Worm (Caenorhabditis elegans) whole organism, L1 larva: ENCODE results near the gene clec-57.

Source experiments
- C16A3.4 ChIP-seq: fragments of 150-350 bp; optimal IDR thresholded peaks from 2 replicates; lab custom pipeline; 2014; ENCODE audit warnings: missing biosample characterization, missing genetic modification characterization
- C34B4.2 ChIP-seq: sonication (generic microtip); optimal IDR thresholded peaks from 2 replicates; lab custom pipeline; 2017; ENCODE audit warnings: mild to moderate bottlenecking, missing genetic modification characterization, missing compliant biosample characterization
- F16B12.6 ChIP-seq: fragments of 150-350 bp; optimal IDR thresholded peaks from 2 replicates; lab custom pipeline; 2014; ENCODE audit warnings: missing biosample characterization, missing genetic modification characterization
- Y116A8C.19 ChIP-seq: sonication (generic microtip); optimal IDR thresholded peaks from 2 replicates; lab custom pipeline; 2016; ENCODE audit warnings: missing compliant biosample characterization, missing genetic modification characterization, borderline replicate concordance
- aly-2 ChIP-seq: fragments of 150-350 bp; optimal IDR thresholded peaks from 2 replicates; lab custom pipeline; 2014; ENCODE audit warnings: missing biosample characterization, missing genetic modification characterization
- ama-1 ChIP-seq: fragments of 150-350 bp; optimal IDR thresholded peaks from 2 replicates; lab custom pipeline; 2014
- blmp-1 ChIP-seq: fragments of 150-350 bp; optimal IDR thresholded peaks from 2 replicates; lab custom pipeline; 2014; ENCODE audit warnings: missing biosample characterization, missing genetic modification characterization
- ceh-63 ChIP-seq: fragments of 200-800 bp; sonication (Bioruptor generic); optimal IDR thresholded peaks from 2 replicates; lab custom pipeline; 2018; ENCODE audit warnings: mild to moderate bottlenecking, missing genetic modification characterization, missing compliant biosample characterization
- ceh-8 ChIP-seq: fragments of 200-800 bp; sonication (Bioruptor generic); optimal IDR thresholded peaks from 2 replicates; lab custom pipeline; 2018; ENCODE audit warnings: mild to moderate bottlenecking, missing genetic modification characterization, moderate library complexity, missing compliant biosample characterization
- ceh-88 ChIP-seq: fragments of 200-800 bp; sonication (Bioruptor generic); IDR thresholded peaks from 2 replicates; pipeline ENCODE4 v1.3.6; 2022; ENCODE audit warnings: missing genetic modification characterization, missing compliant biosample characterization
- efl-1 ChIP-seq, 4 experiments: fragments of 150-350 bp; optimal IDR thresholded peaks in 3 of 4; peaks in 1 of 4; 1 replicate in 1 of 4; 2 replicates in 3 of 4; lab custom pipeline; 2014; ENCODE audit warnings: missing biosample characterization in 2 of 4, missing genetic modification characterization in 2 of 4, missing genetic modification reagents in 2 of 4
- egl-27 ChIP-seq, 2 experiments: fragments of 150-350 bp in 1 of 2; sonication (generic microtip); optimal IDR thresholded peaks; 3 replicates each; lab custom pipeline; 2017 to 2018; ENCODE audit warnings: missing biosample characterization in 2 of 2, missing genetic modification characterization in 2 of 2, missing genetic modification reagents in 2 of 2
- elt-2 ChIP-seq: sonication (generic microtip); optimal IDR thresholded peaks from 2 replicates; lab custom pipeline; 2016; ENCODE audit warnings: missing genetic modification characterization, mild to moderate bottlenecking, inconsistent platforms, missing compliant biosample characterization, missing genetic modification reagents
- elt-3 ChIP-seq, 6 experiments: fragments of 150-350 bp in 1 of 6; sonication (generic microtip); optimal IDR thresholded peaks; 2 replicates each; lab custom pipeline; 2017 to 2018; ENCODE audit warnings: missing biosample characterization in 6 of 6, missing genetic modification characterization in 6 of 6, inconsistent platforms in 1 of 6
- ets-5 ChIP-seq: fragments of 200-800 bp; sonication (Bioruptor generic); IDR thresholded peaks from 2 replicates; pipeline ENCODE4 v1.3.6; 2022; ENCODE audit warnings: missing genetic modification characterization, missing compliant biosample characterization
- fkh-10 ChIP-seq: sonication (generic microtip); optimal IDR thresholded peaks from 2 replicates; lab custom pipeline; 2017; ENCODE audit warnings: missing biosample characterization, missing genetic modification reagents, missing genetic modification characterization
- fos-1 ChIP-seq: fragments of 150-350 bp; optimal IDR thresholded peaks from 2 replicates; lab custom pipeline; 2014; ENCODE audit warnings: missing biosample characterization, missing genetic modification characterization
- hlh-4 ChIP-seq: sonication (generic microtip); optimal IDR thresholded peaks from 2 replicates; lab custom pipeline; 2016; ENCODE audit warnings: mild to moderate bottlenecking, missing genetic modification characterization, missing compliant biosample characterization
- hpl-2 ChIP-seq: fragments of 150-350 bp; optimal IDR thresholded peaks from 2 replicates; lab custom pipeline; 2014; ENCODE audit warnings: missing biosample characterization, missing genetic modification reagents, missing genetic modification characterization
- irx-1 ChIP-seq: sonication (generic microtip); optimal IDR thresholded peaks from 2 replicates; lab custom pipeline; 2016; ENCODE audit warnings: missing genetic modification characterization, missing compliant biosample characterization
- isw-1 ChIP-seq: fragments of 200-800 bp; sonication (Bioruptor generic); IDR thresholded peaks from 2 replicates; pipeline ENCODE4 v1.3.6; 2022; ENCODE audit warnings: missing genetic modification characterization, missing compliant biosample characterization
- lin-13 ChIP-seq: fragments of 150-350 bp; optimal IDR thresholded peaks from 2 replicates; lab custom pipeline; 2014; ENCODE audit warnings: missing biosample characterization, missing genetic modification reagents, missing genetic modification characterization
- lin-14 ChIP-seq: fragments of 200-800 bp; sonication (Bioruptor generic); optimal IDR thresholded peaks from 2 replicates; lab custom pipeline; 2018; ENCODE audit warnings: mild to moderate bottlenecking, missing genetic modification characterization, moderate library complexity, missing compliant biosample characterization
- lin-15B ChIP-seq: fragments of 150-350 bp; sonication (generic microtip); optimal IDR thresholded peaks from 3 replicates; lab custom pipeline; 2014; ENCODE audit warnings: missing biosample characterization, missing genetic modification characterization
- lin-35 ChIP-seq, 2 experiments: fragments of 150-350 bp; optimal IDR thresholded peaks; 2 replicates each; lab custom pipeline; 2014; ENCODE audit warnings: missing biosample characterization in 2 of 2, missing genetic modification characterization in 2 of 2, missing genetic modification reagents in 2 of 2
- lir-3 ChIP-seq: sonication (generic microtip); optimal IDR thresholded peaks from 2 replicates; lab custom pipeline; 2016; ENCODE audit warnings: mild to moderate bottlenecking, missing genetic modification characterization, moderate library complexity, missing compliant biosample characterization; ENCODE audit not compliant: poor library complexity
- lsy-2 ChIP-seq, 2 experiments: fragments of 150-350 bp; optimal IDR thresholded peaks; 2 replicates each; lab custom pipeline; 2014; ENCODE audit warnings: missing biosample characterization in 2 of 2, missing genetic modification characterization in 2 of 2
- mab-9 ChIP-seq: fragments of 200-800 bp; sonication (Bioruptor generic); IDR thresholded peaks from 2 replicates; pipeline ENCODE4 v1.3.6; 2022; ENCODE audit warnings: missing genetic modification reagents, missing genetic modification characterization, missing compliant biosample characterization
- mdl-1 ChIP-seq, 2 experiments: fragments of 150-350 bp; optimal IDR thresholded peaks; 2 replicates each; lab custom pipeline; 2014 to 2017; ENCODE audit warnings: missing biosample characterization in 2 of 2, missing genetic modification characterization in 2 of 2, inconsistent platforms in 1 of 2
- mep-1 ChIP-seq: fragments of 150-350 bp; optimal IDR thresholded peaks from 2 replicates; lab custom pipeline; 2014; ENCODE audit warnings: missing biosample characterization, missing genetic modification characterization
- nhr-19 ChIP-seq: fragments of 200-800 bp; sonication (Bioruptor generic); conservative IDR thresholded peaks from 2 replicates; pipeline ENCODE4 v1.3.6; 2022; ENCODE audit warnings: missing genetic modification characterization, missing compliant biosample characterization
- nhr-20 ChIP-seq: sonication (generic microtip); optimal IDR thresholded peaks from 2 replicates; lab custom pipeline; 2016; ENCODE audit warnings: mild to moderate bottlenecking, missing genetic modification characterization, missing compliant biosample characterization
- nhr-28 ChIP-seq: fragments of 150-350 bp; optimal IDR thresholded peaks from 2 replicates; lab custom pipeline; 2014; ENCODE audit warnings: missing biosample characterization, missing genetic modification characterization
- nhr-47 ChIP-seq: sonication (generic microtip); optimal IDR thresholded peaks from 2 replicates; lab custom pipeline; 2016; ENCODE audit warnings: mild to moderate bottlenecking, missing genetic modification characterization, moderate library complexity, missing compliant biosample characterization
- nhr-71 ChIP-seq: sonication (generic microtip); optimal IDR thresholded peaks from 2 replicates; lab custom pipeline; 2016; ENCODE audit warnings: mild to moderate bottlenecking, missing genetic modification characterization, moderate library complexity, missing compliant biosample characterization
- nhr-85 ChIP-seq: sonication (generic microtip); peaks from one replicate; lab custom pipeline; 2016; ENCODE audit warnings: missing genetic modification characterization, inconsistent platforms, missing compliant biosample characterization
- nhr-90 ChIP-seq: sonication (generic microtip); optimal IDR thresholded peaks from 2 replicates; lab custom pipeline; 2016; ENCODE audit warnings: mild to moderate bottlenecking, missing genetic modification characterization, missing compliant biosample characterization; ENCODE audit not compliant: poor library complexity
- pag-3 ChIP-seq: sonication (generic microtip); optimal IDR thresholded peaks from 2 replicates; lab custom pipeline; 2017; ENCODE audit warnings: missing genetic modification characterization, mild to moderate bottlenecking, missing compliant biosample characterization, antibody characterized with exemption, borderline replicate concordance; ENCODE audit not compliant: insufficient read depth
- pqm-1 ChIP-seq: sonication (generic microtip); optimal IDR thresholded peaks from 3 replicates; lab custom pipeline; 2017; ENCODE audit warnings: missing biosample characterization, missing genetic modification characterization
- skn-1 ChIP-seq: fragments of 150-350 bp; optimal IDR thresholded peaks from 2 replicates; lab custom pipeline; 2014; ENCODE audit warnings: missing biosample characterization, missing genetic modification characterization
- snu-23 ChIP-seq: sonication (generic microtip); optimal IDR thresholded peaks from 2 replicates; lab custom pipeline; 2016; ENCODE audit warnings: missing genetic modification characterization, missing compliant biosample characterization
- swsn-7 ChIP-seq: sonication (generic microtip); optimal IDR thresholded peaks from 2 replicates; lab custom pipeline; 2016; ENCODE audit warnings: missing genetic modification characterization, missing compliant biosample characterization
- tbx-2 ChIP-seq: sonication (generic microtip); optimal IDR thresholded peaks from 2 replicates; lab custom pipeline; 2016; ENCODE audit warnings: missing genetic modification characterization, missing compliant biosample characterization
- unc-130 ChIP-seq: fragments of 150-350 bp; optimal IDR thresholded peaks from 2 replicates; lab custom pipeline; 2017; ENCODE audit warnings: missing biosample characterization, missing genetic modification characterization, inconsistent platforms
- unc-98 ChIP-seq: fragments of 200-800 bp; sonication (Bioruptor generic); IDR thresholded peaks from 2 replicates; pipeline ENCODE4 v1.3.6; 2022; ENCODE audit warnings: missing genetic modification characterization, missing compliant biosample characterization
- zag-1 ChIP-seq: fragments of 150-350 bp; optimal IDR thresholded peaks from 2 replicates; lab custom pipeline; 2014; ENCODE audit warnings: missing biosample characterization, missing genetic modification characterization

Gene clec-57

DNA sequence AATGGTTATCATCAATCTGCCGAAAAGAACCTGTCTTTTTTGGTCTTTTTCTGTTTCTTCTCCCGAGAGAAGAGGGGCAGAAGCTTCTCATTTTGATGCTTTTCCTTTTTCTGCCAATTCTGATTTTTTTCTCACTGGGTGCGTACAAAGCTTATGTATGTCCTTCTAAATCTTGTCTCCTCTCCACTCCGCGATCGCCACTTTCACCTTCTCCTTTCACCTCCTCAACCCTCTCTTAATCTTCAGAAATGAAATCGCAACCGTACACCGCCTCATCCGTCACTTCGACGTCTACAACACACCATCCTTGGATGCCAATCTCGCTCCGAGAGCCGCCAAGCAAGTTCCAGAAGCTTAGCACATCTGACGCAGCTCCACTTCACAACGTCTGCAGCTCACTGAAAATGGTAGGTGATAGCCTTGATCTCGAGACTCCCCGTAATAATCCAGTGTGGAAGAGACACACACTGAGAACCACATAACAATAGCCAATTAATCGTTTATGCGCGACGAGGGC, 39.0 kb downstream of the clec-57 start, which contains the start of gene R02D5.1:
Gene R02D5.1, plus strand, starts transcription at position 245 of the 517 bp plus-strand sequence.
- TF ChIP-seq blmp-1, result peak; percentile 99
- TF ChIP-seq unc-98 (GFP tag; lab: Robert Waterston, UW), result no peak
- TF ChIP-seq swsn-7 (tag; lab: Kevin White, UChicago), result no peak
- no peak for TF ChIP-seq isw-1 (GFP tag; lab: Robert Waterston, UW)

ce11 chrV:14508556-14508955, 39.5 kb downstream of the clec-57 start:
- TF ChIP-seq ets-5 (GFP tag; lab: Robert Waterston, UW) (no peak), nhr-19 (GFP tag; lab: Robert Waterston, UW) (no peak), ceh-63 (GFP tag; lab: Kevin White, UChicago) (no peak), nhr-47 (tag; lab: Kevin White, UChicago) (no peak), fos-1 (tag; lab: Kevin White, UChicago) (no peak), swsn-7 (tag; lab: Kevin White, UChicago) (no peak), fkh-10 (GFP tag; lab: Kevin White, UChicago) (no peak), C16A3.4 (tag; lab: Kevin White, UChicago) (no peak), ceh-8 (GFP tag; lab: Kevin White, UChicago) (no peak), elt-2 (tag; lab: Kevin White, UChicago) (no peak), F16B12.6 (tag; lab: Kevin White, UChicago) (no peak), lin-13 (no peak), pqm-1 (tag; lab: Kevin White, UChicago) (no peak)

- no peak for TF ChIP-seq nhr-19 (GFP tag; lab: Robert Waterston, UW)
- TF ChIP-seq lin-14 (GFP tag; lab: Kevin White, UChicago), result peak; percentile 87
- peak in 1 of 2 experiments; percentile 70 for TF ChIP-seq lin-35 (GFP tag; optimal IDR thresholded peaks at IDR 0.05; lab: Kevin White, UChicago)
- peak in 1 of 2 experiments; percentile 43 for TF ChIP-seq lsy-2 (tag; optimal IDR thresholded peaks at IDR 0.05; lab: Kevin White, UChicago)
- peak; percentile 91 for TF ChIP-seq nhr-85
- peak; percentile 42 for TF ChIP-seq mep-1 (tag; lab: Kevin White, UChicago)
- no peak for TF ChIP-seq nhr-28 (tag; lab: Kevin White, UChicago)
- TF ChIP-seq zag-1, result no peak
- no peak for TF ChIP-seq C16A3.4 (tag; lab: Kevin White, UChicago)
- TF ChIP-seq ama-1 (lab: Kevin White, UChicago), result no peak
- no peak for TF ChIP-seq ceh-88 (GFP tag; lab: Robert Waterston, UW)
- TF ChIP-seq C34B4.2, result no peak
- TF ChIP-seq efl-1 (optimal IDR thresholded peaks at IDR 0.05; lab: Kevin White, UChicago), result peak; percentile 4 to 9
- peak in 1 of 2 experiments; percentile 4 for TF ChIP-seq efl-1 (GFP tag; optimal IDR thresholded peaks at IDR 0.05 in 1 of 2; lab: Kevin White, UChicago)
- TF ChIP-seq tbx-2 (tag; lab: Kevin White, UChicago), result peak; percentile 42
- TF ChIP-seq mab-9 (GFP tag; lab: Robert Waterston, UW), result no peak
- TF ChIP-seq mdl-1 (tag; optimal IDR thresholded peaks at IDR 0.05; lab: Kevin White, UChicago), result peak in 1 of 2 experiments; percentile 94
- TF ChIP-seq aly-2, result no peak
- TF ChIP-seq nhr-71 (tag; lab: Kevin White, UChicago), result peak; percentile 25
- no peak for TF ChIP-seq irx-1 (tag; lab: Kevin White, UChicago)
- peak; percentile 99 for TF ChIP-seq blmp-1
- peak; percentile 6 for TF ChIP-seq pag-3 (tag; lab: Kevin White, UChicago)
- TF ChIP-seq egl-27 (tag; optimal IDR thresholded peaks at IDR 0.05; lab: Kevin White, UChicago), result no peak
- no peak for TF ChIP-seq lir-3 (tag; lab: Kevin White, UChicago)
- peak; percentile 51 for TF ChIP-seq snu-23 (GFP tag; lab: Kevin White, UChicago)
- TF ChIP-seq hlh-4 (tag; lab: Kevin White, UChicago), result no peak
- peak in 4 of 6 experiments; percentile 12 to 87 (median 22) for TF ChIP-seq elt-3 (tag; optimal IDR thresholded peaks at IDR 0.05; lab: Kevin White, UChicago)
- peak; percentile 14 for TF ChIP-seq skn-1 (tag; lab: Kevin White, UChicago)
- no peak for TF ChIP-seq lin-15B
- no peak for TF ChIP-seq nhr-90 (tag; lab: Kevin White, UChicago)
- no peak for TF ChIP-seq Y116A8C.19 (tag; lab: Kevin White, UChicago)
- peak; percentile 6 for TF ChIP-seq unc-130 (tag; lab: Kevin White, UChicago)
- TF ChIP-seq hpl-2, result no peak
- TF ChIP-seq nhr-20, result peak; percentile 50
Observed at ce11 chrV:14510746-14511145, 41.7 kb downstream of the clec-57 start, which contains the start of gene R02D5.9. TSS of gene R02D5.9 (minus strand) at chrV:14511123.
